Worm (Caenorhabditis elegans): ENCODE results near the gene C25E10.17.

- TF ChIP-seq unc-62 (GFP tag; optimal IDR thresholded peaks at IDR 0.05), result no peak
- no peak for TF ChIP-seq nhr-237 (tag; optimal IDR thresholded peaks at IDR 0.05)
- no peak for TF ChIP-seq blmp-1 (tag; optimal IDR thresholded peaks at IDR 0.05; ENCODE audit: insufficient read depth)
- TF ChIP-seq elt-3 (tag; optimal IDR thresholded peaks at IDR 0.05), result no peak
- TF ChIP-seq unc-39 (tag; optimal IDR thresholded peaks at IDR 0.05), result no peak
These were observed 41.4 kb upstream of the C25E10.17 start for ce11 chrV:9088758-9089157.

All from whole organism, L2 larva.